Worm (Caenorhabditis elegans) whole organism, late embryonic: ENCODE results near the gene Y73C8B.2.

Experiments
- C08G9.2 ChIP-seq: sonication (generic microtip); optimal IDR thresholded peaks from 2 replicates; lab custom pipeline; 2016; ENCODE audit warnings: mild to moderate bottlenecking, missing genetic modification characterization, moderate library complexity, missing compliant biosample characterization
- C38D4.7 ChIP-seq: fragments of 200-800 bp; sonication (Bioruptor generic); optimal IDR thresholded peaks from 2 replicates; lab custom pipeline; 2018; ENCODE audit warnings: mild to moderate bottlenecking, missing genetic modification characterization, moderate library complexity, missing compliant biosample characterization
- F13H6.1 ChIP-seq: sonication (generic microtip); optimal IDR thresholded peaks from 2 replicates; lab custom pipeline; 2016; ENCODE audit warnings: missing genetic modification characterization, missing compliant biosample characterization
- K09A11.1 ChIP-seq: sonication (generic microtip); optimal IDR thresholded peaks from 2 replicates; lab custom pipeline; 2017; ENCODE audit warnings: antibody characterized with exemption, mild to moderate bottlenecking, missing genetic modification characterization, missing compliant biosample characterization; ENCODE audit not compliant: insufficient read depth
- ceh-14 ChIP-seq: sonication (generic microtip); optimal IDR thresholded peaks from 2 replicates; lab custom pipeline; 2016; ENCODE audit warnings: missing genotype, missing genetic modification characterization, missing compliant biosample characterization
- ceh-18 ChIP-seq: sonication (generic microtip); optimal IDR thresholded peaks from 2 replicates; lab custom pipeline; 2016; ENCODE audit warnings: missing genetic modification characterization, missing compliant biosample characterization
- ceh-19 ChIP-seq: fragments of 200-800 bp; sonication (Bioruptor generic); optimal IDR thresholded peaks from 2 replicates; lab custom pipeline; 2018; ENCODE audit warnings: mild to moderate bottlenecking, missing genetic modification characterization, missing compliant biosample characterization
- ceh-2 ChIP-seq: sonication (generic microtip); optimal IDR thresholded peaks from 2 replicates; lab custom pipeline; 2016; ENCODE audit warnings: missing genotype, missing genetic modification characterization, missing compliant biosample characterization
- ceh-24 ChIP-seq: sonication (generic microtip); optimal IDR thresholded peaks from 2 replicates; lab custom pipeline; 2016; ENCODE audit warnings: mild to moderate bottlenecking, missing genetic modification characterization, missing compliant biosample characterization
- ceh-31 ChIP-seq: sonication (generic microtip); optimal IDR thresholded peaks from 2 replicates; lab custom pipeline; 2016; ENCODE audit warnings: missing genetic modification characterization, missing compliant biosample characterization
- ceh-34 ChIP-seq: sonication (generic microtip); optimal IDR thresholded peaks from 2 replicates; lab custom pipeline; 2016; ENCODE audit warnings: mild to moderate bottlenecking, missing genetic modification characterization, missing compliant biosample characterization
- dmd-4 ChIP-seq: sonication (generic microtip); optimal IDR thresholded peaks from 2 replicates; lab custom pipeline; 2016; ENCODE audit warnings: borderline replicate concordance, missing genetic modification characterization, missing compliant biosample characterization
- dve-1 ChIP-seq: sonication (generic microtip); optimal IDR thresholded peaks from 2 replicates; lab custom pipeline; 2017; ENCODE audit warnings: antibody characterized with exemption, mild to moderate bottlenecking, missing genetic modification characterization, missing compliant biosample characterization
- elt-2 ChIP-seq: sonication (generic microtip); optimal IDR thresholded peaks from 2 replicates; lab custom pipeline; 2016; ENCODE audit warnings: missing genetic modification reagents, missing genetic modification characterization, missing compliant biosample characterization
- ets-4 ChIP-seq: sonication (generic microtip); optimal IDR thresholded peaks from 2 replicates; lab custom pipeline; 2016; ENCODE audit warnings: missing genetic modification characterization, missing compliant biosample characterization
- eyg-1 ChIP-seq: sonication (generic microtip); optimal IDR thresholded peaks from 2 replicates; lab custom pipeline; 2016; ENCODE audit warnings: missing genotype, missing genetic modification characterization, missing compliant biosample characterization
- fax-1 ChIP-seq: sonication (generic microtip); optimal IDR thresholded peaks from 2 replicates; lab custom pipeline; 2016; ENCODE audit warnings: missing genotype, missing genetic modification characterization, missing compliant biosample characterization
- fkh-6 ChIP-seq: sonication (generic microtip); optimal IDR thresholded peaks from 2 replicates; lab custom pipeline; 2016; ENCODE audit warnings: missing genetic modification characterization, missing compliant biosample characterization
- gmeb-2 ChIP-seq: sonication (generic microtip); optimal IDR thresholded peaks from 2 replicates; lab custom pipeline; 2016; ENCODE audit warnings: missing genetic modification characterization, inconsistent platforms, missing compliant biosample characterization
- hlh-13 ChIP-seq: fragments of 200-800 bp; sonication (Bioruptor generic); optimal IDR thresholded peaks from 2 replicates; lab custom pipeline; 2018; ENCODE audit warnings: mild to moderate bottlenecking, missing genetic modification characterization, missing compliant biosample characterization
- hlh-15 ChIP-seq: sonication (generic microtip); optimal IDR thresholded peaks from 2 replicates; lab custom pipeline; 2016; ENCODE audit warnings: missing genetic modification characterization, missing compliant biosample characterization
- hlh-6 ChIP-seq: sonication (generic microtip); optimal IDR thresholded peaks from 2 replicates; lab custom pipeline; 2016; ENCODE audit warnings: missing genotype, missing genetic modification characterization, missing compliant biosample characterization
- lim-6 ChIP-seq: sonication (generic microtip); optimal IDR thresholded peaks from 2 replicates; lab custom pipeline; 2016; ENCODE audit warnings: missing genetic modification characterization, missing compliant biosample characterization
- lin-11 ChIP-seq: fragments of 200-800 bp; sonication (Bioruptor generic); optimal IDR thresholded peaks from 2 replicates; lab custom pipeline; 2018; ENCODE audit warnings: mild to moderate bottlenecking, missing genetic modification characterization, missing compliant biosample characterization
- npax-4 ChIP-seq: sonication (generic microtip); optimal IDR thresholded peaks from 2 replicates; lab custom pipeline; 2016; ENCODE audit warnings: missing genetic modification characterization, missing compliant biosample characterization
- pax-1 ChIP-seq: fragments of 150-350 bp; optimal IDR thresholded peaks from 2 replicates; lab custom pipeline; 2014; ENCODE audit warnings: missing biosample characterization, missing genetic modification characterization
- pqm-1 ChIP-seq: sonication (generic microtip); optimal IDR thresholded peaks from 2 replicates; lab custom pipeline; 2016; ENCODE audit warnings: missing genetic modification characterization, missing compliant biosample characterization
- ref-2 ChIP-seq: sonication (generic microtip); optimal IDR thresholded peaks from 2 replicates; lab custom pipeline; 2016; ENCODE audit warnings: missing genetic modification characterization, missing compliant biosample characterization
- rnt-1 ChIP-seq: sonication (generic microtip); optimal IDR thresholded peaks from 2 replicates; lab custom pipeline; 2016; ENCODE audit warnings: missing genetic modification characterization, missing compliant biosample characterization
- sdc-2 ChIP-seq: sonication (generic microtip); optimal IDR thresholded peaks from 2 replicates; lab custom pipeline; 2016; ENCODE audit warnings: missing genotype, missing genetic modification characterization, missing compliant biosample characterization
- sox-2 ChIP-seq: fragments of 200-800 bp; sonication (Bioruptor generic); IDR thresholded peaks from 2 replicates; pipeline ENCODE4 v1.3.6; 2022; ENCODE audit warnings: missing genetic modification reagents, missing genetic modification characterization, missing compliant biosample characterization
- sox-4 ChIP-seq: sonication (generic microtip); optimal IDR thresholded peaks from 2 replicates; lab custom pipeline; 2017; ENCODE audit warnings: mild to moderate bottlenecking, missing genetic modification characterization, inconsistent platforms, missing compliant biosample characterization
- syd-9 ChIP-seq: sonication (generic microtip); optimal IDR thresholded peaks from 2 replicates; lab custom pipeline; 2016; ENCODE audit warnings: mild to moderate bottlenecking, missing genetic modification characterization, moderate library complexity, missing compliant biosample characterization
- tbx-2 ChIP-seq: sonication (generic microtip); optimal IDR thresholded peaks from 2 replicates; lab custom pipeline; 2016; ENCODE audit warnings: missing genetic modification characterization, missing compliant biosample characterization
- tbx-7 ChIP-seq: sonication (generic microtip); optimal IDR thresholded peaks from 2 replicates; lab custom pipeline; 2016; ENCODE audit warnings: missing genotype, missing genetic modification characterization, missing compliant biosample characterization
- ttx-3 ChIP-seq: sonication (generic microtip); optimal IDR thresholded peaks from 2 replicates; lab custom pipeline; 2016; ENCODE audit warnings: missing genetic modification reagents, missing genetic modification characterization, missing compliant biosample characterization
- unc-42 ChIP-seq: sonication (generic microtip); optimal IDR thresholded peaks from 2 replicates; lab custom pipeline; 2016; ENCODE audit warnings: missing genotype, missing genetic modification characterization, missing compliant biosample characterization
- unc-55 ChIP-seq: sonication (generic microtip); optimal IDR thresholded peaks from 2 replicates; lab custom pipeline; 2017; ENCODE audit warnings: missing biosample characterization, missing genetic modification reagents, missing genetic modification characterization
- unc-86 ChIP-seq: sonication (generic microtip); optimal IDR thresholded peaks from 2 replicates; lab custom pipeline; 2016; ENCODE audit warnings: missing genetic modification characterization, missing compliant biosample characterization
- zip-5 ChIP-seq: sonication (generic microtip); optimal IDR thresholded peaks from 2 replicates; lab custom pipeline; 2016; ENCODE audit warnings: missing genetic modification characterization, missing compliant biosample characterization

Y73C8B.2 gene

ce11 chrV:3234887-3235286 is 40.1 kb upstream of the Y73C8B.2 start, which contains the start of gene K08D9.6:
K08D9.6 (minus strand) TSS chrV:3234987.
- TF ChIP-seq rnt-1 (tag; lab: Kevin White, UChicago) (no peak), ttx-3 (no peak), pax-1 (no peak), ets-4 (tag; lab: Kevin White, UChicago) (no peak), elt-2 (no peak), tbx-7 (no peak)

ce11 chrV:3230597-3230996 is 35.8 kb upstream of the Y73C8B.2 start, which contains the start of gene K08D9.10:
K08D9.10 (plus strand) TSS chrV:3230897.
- no peak for TF ChIP-seq fkh-6 (tag; lab: Kevin White, UChicago)
- TF ChIP-seq lim-6 = no peak
- no peak for TF ChIP-seq eyg-1 (tag; lab: Kevin White, UChicago)
- TF ChIP-seq hlh-13 = no peak
- no peak for TF ChIP-seq unc-86
- TF ChIP-seq pqm-1 (tag; lab: Kevin White, UChicago) = no peak
- TF ChIP-seq unc-42 = no peak
- TF ChIP-seq hlh-15 (tag; lab: Kevin White, UChicago) = no peak
- TF ChIP-seq tbx-2 (tag; lab: Kevin White, UChicago) = no peak
- TF ChIP-seq npax-4 (tag; lab: Kevin White, UChicago) = no peak
- no peak for TF ChIP-seq K09A11.1 (tag; lab: Kevin White, UChicago)
- TF ChIP-seq ceh-19 (GFP tag; lab: Kevin White, UChicago) = no peak
- TF ChIP-seq sdc-2 (tag; lab: Kevin White, UChicago) = no peak
- no peak for TF ChIP-seq unc-55 (GFP tag; lab: Kevin White, UChicago)
- TF ChIP-seq syd-9 (tag; lab: Kevin White, UChicago) = no peak
- TF ChIP-seq dmd-4 (tag; lab: Kevin White, UChicago) = no peak
- TF ChIP-seq fax-1 = no peak
- no peak for TF ChIP-seq sox-2 (GFP tag; lab: Robert Waterston, UW)

- TF ChIP-seq dve-1 (tag; lab: Kevin White, UChicago) (peak; percentile 61), eyg-1 (tag; lab: Kevin White, UChicago) (no peak)
Measured at ce11 chrV:3230150-3230549, 35.3 kb upstream of the Y73C8B.2 start.

DNA sequence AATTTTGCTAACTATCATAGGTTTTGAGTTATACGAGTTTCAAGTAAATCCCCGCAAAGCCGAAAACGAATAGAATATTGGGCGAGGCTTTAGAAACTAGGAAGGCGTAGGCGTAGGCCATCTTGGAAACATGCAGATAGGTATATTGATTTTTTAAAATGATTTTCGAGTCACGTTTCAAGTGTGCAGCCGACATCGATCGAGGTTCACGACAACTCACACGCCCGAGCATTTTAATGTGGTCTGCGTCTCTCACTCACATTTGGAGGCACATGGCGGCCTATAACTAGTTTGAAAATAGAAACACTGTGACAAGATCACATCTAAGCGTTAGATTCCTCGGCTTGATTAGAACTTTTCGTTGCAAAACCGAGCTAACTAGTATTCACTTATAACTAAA is 32.6 kb upstream of the Y73C8B.2 start, which contains the start of gene K08D9.2:
Gene K08D9.2, plus strand, starts transcription at position 301 of the 400 bp plus-strand sequence.
- TF ChIP-seq npax-4 (tag; lab: Kevin White, UChicago) (no peak), gmeb-2 (tag; lab: Kevin White, UChicago) (no peak), ceh-34 (no peak), lin-11 (tag; lab: Kevin White, UChicago) (no peak)

DNA sequence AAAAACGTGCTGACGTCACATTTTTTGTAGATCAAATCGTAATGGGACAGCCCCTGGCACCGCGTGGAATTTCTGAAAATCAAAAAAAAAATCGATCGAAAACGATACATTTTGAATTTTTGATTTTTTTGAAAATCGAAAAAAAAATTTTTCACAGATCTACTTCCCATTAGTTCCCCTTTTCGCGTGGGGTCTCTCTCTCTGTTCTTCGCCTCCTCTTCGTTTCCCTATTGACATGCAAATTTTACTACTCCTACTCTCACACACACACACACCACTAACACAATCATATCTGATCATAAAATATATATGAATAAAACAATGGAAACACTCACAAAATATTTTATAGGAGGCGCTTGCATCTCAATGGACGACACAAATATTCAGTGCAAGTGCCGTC is 23.8 kb upstream of the Y73C8B.2 start:
- TF ChIP-seq ceh-31 (tag; lab: Kevin White, UChicago) (peak; percentile 76), npax-4 (tag; lab: Kevin White, UChicago) (no peak), tbx-2 (tag; lab: Kevin White, UChicago) (peak; percentile 77), ceh-14 (tag; lab: Kevin White, UChicago) (peak; percentile 25), elt-2 (peak; percentile 5), ref-2 (peak; percentile 60), C08G9.2 (tag; lab: Kevin White, UChicago) (peak; percentile 69), C38D4.7 (GFP tag; lab: Kevin White, UChicago) (peak; percentile 26), ceh-18 (tag; lab: Kevin White, UChicago) (no peak), ceh-2 (peak; percentile 47), hlh-6 (tag; lab: Kevin White, UChicago) (no peak), F13H6.1 (tag; lab: Kevin White, UChicago) (no peak), sox-4 (tag; lab: Kevin White, UChicago) (no peak), ceh-24 (tag; lab: Kevin White, UChicago) (no peak), tbx-7 (peak; percentile 28), fkh-6 (tag; lab: Kevin White, UChicago) (peak; percentile 27), rnt-1 (tag; lab: Kevin White, UChicago) (peak; percentile 12), K09A11.1 (tag; lab: Kevin White, UChicago) (no peak), zip-5 (peak; percentile 64), lim-6 (peak; percentile 29)
- TF ChIP-seq, all 69 proteins: peak for 13
